Fruit fly (Drosophila melanogaster) whole organism, wandering third instar larva: ENCODE measurements around the gene CG43210.

Source experiments
- Dfd ChIP-seq: fragments of >200 bp; optimal IDR thresholded peaks from 2 replicates; lab custom pipeline; 2017; ENCODE audit warnings: missing biosample characterization, missing genetic modification characterization
- Hr78 ChIP-seq: fragments of >200 bp; optimal IDR thresholded peaks from 2 replicates; lab custom pipeline; 2017; ENCODE audit warnings: missing biosample characterization, missing genetic modification characterization
- N ChIP-seq: fragments of >200 bp; optimal IDR thresholded peaks from 2 replicates; lab custom pipeline; 2018; ENCODE audit warnings: missing biosample characterization, missing external identifiers, missing genetic modification characterization
- Sp1 ChIP-seq: fragments of 200-800 bp; sonication (Bioruptor generic); optimal IDR thresholded peaks from 3 replicates; lab custom pipeline; 2019; ENCODE audit warnings: missing biosample characterization, mild to moderate bottlenecking, missing genetic modification characterization, moderate library complexity
- brk ChIP-seq: fragments of 200-800 bp; sonication (Bioruptor generic); optimal IDR thresholded peaks from 2 replicates; lab custom pipeline; 2016; ENCODE audit warnings: missing biosample characterization, mild to moderate bottlenecking, missing genetic modification characterization
- ey ChIP-seq: fragments of 200-800 bp; sonication (Bioruptor generic); optimal IDR thresholded peaks from 2 replicates; lab custom pipeline; 2016; ENCODE audit warnings: missing biosample characterization, missing genetic modification characterization
- h ChIP-seq: fragments of 200-800 bp; sonication (Bioruptor generic); optimal IDR thresholded peaks from 3 replicates; lab custom pipeline; 2016; ENCODE audit warnings: missing biosample characterization, mild to moderate bottlenecking, missing genetic modification characterization
- psq ChIP-seq: fragments of 200-800 bp; sonication (Bioruptor generic); optimal IDR thresholded peaks from 3 replicates; lab custom pipeline; 2017; ENCODE audit warnings: missing biosample characterization, mild to moderate bottlenecking, missing genetic modification characterization, moderate library complexity

- TF ChIP-seq psq (GFP tag; lab: Kevin White, UChicago): no peak
- TF ChIP-seq Sp1 (GFP tag; lab: Kevin White, UChicago): no peak
- no peak for TF ChIP-seq Dfd
- TF ChIP-seq h (GFP tag; lab: Kevin White, UChicago): no peak
- TF ChIP-seq N: no peak
- TF ChIP-seq brk: no peak
- TF ChIP-seq Hr78 (GFP tag; lab: Kevin White, UChicago): no peak
- TF ChIP-seq ey (GFP tag; lab: Kevin White, UChicago): no peak
These were observed 25.8 kb upstream of the CG43210 start, which contains the start of gene qin for dm6 chr3R:18590754-18591153.
